Fruit fly (Drosophila melanogaster): Measurements from ENCODE around the gene CG18789.

DNA sequence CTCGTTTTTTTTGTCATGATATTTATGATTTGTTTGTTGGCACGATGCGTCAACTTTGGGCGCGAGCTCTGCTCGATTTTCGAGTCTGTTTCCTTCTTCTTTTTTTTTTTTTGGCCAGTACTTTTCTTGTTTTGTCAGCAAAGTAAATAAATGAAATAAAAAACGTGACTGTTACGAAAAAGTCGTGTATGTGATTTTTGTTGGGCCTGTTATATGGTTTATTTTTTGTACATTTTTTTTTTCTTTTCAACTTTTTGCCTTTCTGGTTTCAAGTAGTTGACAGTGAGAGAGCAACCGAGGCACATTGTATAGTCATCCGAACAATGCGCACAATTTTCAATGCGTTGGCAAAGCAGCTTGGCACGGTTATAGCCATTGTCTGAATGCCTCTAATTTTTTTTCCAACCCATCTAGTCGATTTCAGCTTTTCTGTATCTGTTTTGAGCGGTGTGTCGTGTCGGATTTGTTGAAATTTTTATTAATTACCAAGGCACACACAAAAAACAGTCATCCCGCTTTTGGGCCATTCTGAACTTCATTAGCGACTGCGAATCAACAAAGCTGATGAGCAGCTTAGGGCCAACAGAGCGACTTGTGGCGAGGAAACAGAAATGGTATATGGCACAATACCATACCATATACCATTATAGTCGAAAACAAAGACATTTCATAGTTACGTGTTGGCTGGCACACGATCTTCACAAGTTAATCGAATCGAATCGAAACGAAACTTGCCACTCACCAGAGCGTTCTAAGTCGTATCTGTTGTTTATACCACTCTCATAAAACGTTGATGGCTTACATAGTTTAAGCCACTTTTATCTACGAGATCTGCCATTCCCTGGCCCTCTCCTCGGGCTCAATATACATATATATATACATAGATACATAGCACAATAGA lies 31.6 kb downstream of the CG18789 start:
- TF ChIP-seq psq (optimal IDR thresholded peaks at IDR 0.05) (no peak), Dll (optimal IDR thresholded peaks at IDR 0.05) (no peak)
